Worm (Caenorhabditis elegans): ENCODE results near the gene C06H2.7.

C06H2.7 gene

ce11 chrV:11146958-11147779 is 2.6 kb upstream of the C06H2.7 start, which contains the start of the genes T19C4.24 and nlp-33 (continued):
- TF ChIP-seq mdt-29 (GFP tag; IDR thresholded peaks at IDR 0.05) (no peak), hlh-11 (tag; optimal IDR thresholded peaks at IDR 0.05) (no peak), ceh-44 (GFP tag; IDR thresholded peaks at IDR 0.05) (no peak), ztf-7 (tag; optimal IDR thresholded peaks at IDR 0.05) (no peak), dmd-6 (GFP tag; IDR thresholded peaks at IDR 0.05) (no peak), F37D6.2 (tag; optimal IDR thresholded peaks at IDR 0.05) (no peak), tra-1 (GFP tag; IDR thresholded peaks at IDR 0.05) (no peak), nhr-102 (tag; optimal IDR thresholded peaks at IDR 0.05) (no peak), cey-2 (tag; optimal IDR thresholded peaks at IDR 0.05; ENCODE audit: borderline replicate concordance, insufficient read depth) (no peak), daf-8 (GFP tag; IDR thresholded peaks at IDR 0.05) (no peak), nhr-11 (tag; optimal IDR thresholded peaks at IDR 0.05) (no peak), ctbp-1 (GFP tag; IDR thresholded peaks at IDR 0.05) (0 out of 2 replicates have a peak, but pooled peaks have one; percentile 15), unc-39 (tag; optimal IDR thresholded peaks at IDR 0.05) (no peak), nhr-28 (tag; optimal IDR thresholded peaks at IDR 0.05) (no peak), pha-4 (GFP tag; IDR thresholded peaks at IDR 0.05) (no peak), pha-4 (tag; optimal IDR thresholded peaks at IDR 0.05) (no peak), dmd-8 (GFP tag; IDR thresholded peaks at IDR 0.05) (no peak), daf-16 (GFP tag; optimal IDR thresholded peaks at IDR 0.05) (no peak), daf-16 (tag; optimal IDR thresholded peaks at IDR 0.05) (no peak), ces-1 (GFP tag; optimal IDR thresholded peaks at IDR 0.05) (no peak), nhr-10 (tag; optimal IDR thresholded peaks at IDR 0.05) (no peak), php-3 (GFP tag; IDR thresholded peaks at IDR 0.05) (no peak), hif-1 (tag; optimal IDR thresholded peaks at IDR 0.05) (no peak), ceh-20 (GFP tag; IDR thresholded peaks at IDR 0.05) (no peak), pqm-1 (tag; optimal IDR thresholded peaks at IDR 0.05) (no peak), hlh-30 (tag; optimal IDR thresholded peaks at IDR 0.05; ENCODE audit: insufficient read depth) (peak; percentile 49), zfp-3 (GFP tag; conservative IDR thresholded peaks at IDR 0.05) (no peak), nhr-76 (tag; optimal IDR thresholded peaks at IDR 0.05) (no peak), madf-9 (GFP tag; conservative IDR thresholded peaks at IDR 0.05) (0 out of 2 replicates have a peak, but pooled peaks have one; percentile 4), attf-4 (tag; optimal IDR thresholded peaks at IDR 0.05) (no peak), rbr-2 (tag; optimal IDR thresholded peaks at IDR 0.05) (no peak), lin-1 (GFP tag; IDR thresholded peaks at IDR 0.05) (no peak)

ce11 chrV:11141179-11141578 is 3.4 kb downstream of the C06H2.7 start, which contains the start of gene folt-1:
folt-1 (plus strand) TSS chrV:11141479.
- TF ChIP-seq lsy-2 (tag; optimal IDR thresholded peaks at IDR 0.05) = no peak
- no peak for TF ChIP-seq egl-27 (tag; optimal IDR thresholded peaks at IDR 0.05)
- TF ChIP-seq zfp-3 (GFP tag; conservative IDR thresholded peaks at IDR 0.05) = no peak
- TF ChIP-seq F10B5.3 (tag; optimal IDR thresholded peaks at IDR 0.05) = no peak
- TF ChIP-seq zip-11 (GFP tag; IDR thresholded peaks at IDR 0.05) = no peak
- TF ChIP-seq hlh-11 (tag; optimal IDR thresholded peaks at IDR 0.05) = no peak
- no peak for TF ChIP-seq ZK546.5 (tag; optimal IDR thresholded peaks at IDR 0.05)
- TF ChIP-seq Y5F2A.4 (GFP tag; optimal IDR thresholded peaks at IDR 0.05) = no peak
- no peak for TF ChIP-seq lir-3 (tag; optimal IDR thresholded peaks at IDR 0.05)
- no peak for TF ChIP-seq set-16 (GFP tag; IDR thresholded peaks at IDR 0.05)
- TF ChIP-seq ceh-28 (tag; optimal IDR thresholded peaks at IDR 0.05) = no peak
- TF ChIP-seq unc-130 (GFP tag; optimal IDR thresholded peaks at IDR 0.05) = no peak
- no peak for TF ChIP-seq cey-2 (tag; optimal IDR thresholded peaks at IDR 0.05; ENCODE audit: borderline replicate concordance, insufficient read depth)

Data from whole organism, L4 larva.